Worm (Caenorhabditis elegans) whole organism, L1 larva: Measurements from ENCODE around the gene F17C8.3.

ENCODE experiments used
- C34B4.2 ChIP-seq: sonication (generic microtip); optimal IDR thresholded peaks from 2 replicates; lab custom pipeline; 2017; ENCODE audit warnings: mild to moderate bottlenecking, missing genetic modification characterization, missing compliant biosample characterization
- aha-1 ChIP-seq: fragments of 150-350 bp; optimal IDR thresholded peaks from 2 replicates; lab custom pipeline; 2014; ENCODE audit warnings: missing biosample characterization, missing genetic modification characterization
- aly-2 ChIP-seq: fragments of 150-350 bp; optimal IDR thresholded peaks from 2 replicates; lab custom pipeline; 2014; ENCODE audit warnings: missing biosample characterization, missing genetic modification characterization
- blmp-1 ChIP-seq: fragments of 150-350 bp; optimal IDR thresholded peaks from 2 replicates; lab custom pipeline; 2014; ENCODE audit warnings: missing biosample characterization, missing genetic modification characterization
- dpl-1 ChIP-seq, 3 experiments: fragments of 150-350 bp in 2 of 3; sonication (generic microtip) in 1 of 3; optimal IDR thresholded peaks; 2 replicates each; lab custom pipeline; 2014 to 2017; ENCODE audit warnings: missing biosample characterization in 3 of 3, missing genetic modification characterization in 3 of 3, missing genetic modification reagents in 3 of 3
- dsc-1 ChIP-seq: sonication (generic microtip); optimal IDR thresholded peaks from 2 replicates; lab custom pipeline; 2016; ENCODE audit warnings: mild to moderate bottlenecking, missing genetic modification characterization, missing compliant biosample characterization
- efl-1 ChIP-seq, 4 experiments: fragments of 150-350 bp; optimal IDR thresholded peaks in 3 of 4; peaks in 1 of 4; 1 replicate in 1 of 4; 2 replicates in 3 of 4; lab custom pipeline; 2014; ENCODE audit warnings: missing biosample characterization in 2 of 4, missing genetic modification characterization in 2 of 4, missing genetic modification reagents in 2 of 4
- elt-2 ChIP-seq: sonication (generic microtip); optimal IDR thresholded peaks from 2 replicates; lab custom pipeline; 2016; ENCODE audit warnings: missing genetic modification characterization, mild to moderate bottlenecking, inconsistent platforms, missing compliant biosample characterization, missing genetic modification reagents
- elt-3 ChIP-seq, 6 experiments: fragments of 150-350 bp in 1 of 6; sonication (generic microtip); optimal IDR thresholded peaks; 2 replicates each; lab custom pipeline; 2017 to 2018; ENCODE audit warnings: missing biosample characterization in 6 of 6, missing genetic modification characterization in 6 of 6, inconsistent platforms in 1 of 6
- fkh-10 ChIP-seq: sonication (generic microtip); optimal IDR thresholded peaks from 2 replicates; lab custom pipeline; 2017; ENCODE audit warnings: missing biosample characterization, missing genetic modification reagents, missing genetic modification characterization
- fkh-4 ChIP-seq: sonication (generic microtip); optimal IDR thresholded peaks from 2 replicates; lab custom pipeline; 2016; ENCODE audit warnings: missing compliant biosample characterization, missing genetic modification characterization, borderline replicate concordance
- fkh-8 ChIP-seq: sonication (generic microtip); optimal IDR thresholded peaks from 2 replicates; lab custom pipeline; 2016; ENCODE audit warnings: mild to moderate bottlenecking, missing genetic modification characterization, missing compliant biosample characterization
- hpl-2 ChIP-seq: fragments of 150-350 bp; optimal IDR thresholded peaks from 2 replicates; lab custom pipeline; 2014; ENCODE audit warnings: missing biosample characterization, missing genetic modification reagents, missing genetic modification characterization
- jun-1 ChIP-seq: fragments of 150-350 bp; optimal IDR thresholded peaks from 2 replicates; lab custom pipeline; 2014; ENCODE audit warnings: missing biosample characterization, missing genetic modification reagents, missing genetic modification characterization
- lin-13 ChIP-seq: fragments of 150-350 bp; optimal IDR thresholded peaks from 2 replicates; lab custom pipeline; 2014; ENCODE audit warnings: missing biosample characterization, missing genetic modification reagents, missing genetic modification characterization
- lin-14 ChIP-seq: fragments of 200-800 bp; sonication (Bioruptor generic); optimal IDR thresholded peaks from 2 replicates; lab custom pipeline; 2018; ENCODE audit warnings: mild to moderate bottlenecking, missing genetic modification characterization, moderate library complexity, missing compliant biosample characterization
- lin-35 ChIP-seq, 2 experiments: fragments of 150-350 bp; optimal IDR thresholded peaks; 2 replicates each; lab custom pipeline; 2014; ENCODE audit warnings: missing biosample characterization in 2 of 2, missing genetic modification characterization in 2 of 2, missing genetic modification reagents in 2 of 2
- lin-39 ChIP-seq: fragments of 150-350 bp; optimal IDR thresholded peaks from 2 replicates; lab custom pipeline; 2014; ENCODE audit warnings: missing biosample characterization, missing genetic modification reagents, missing genetic modification characterization
- lir-3 ChIP-seq: sonication (generic microtip); optimal IDR thresholded peaks from 2 replicates; lab custom pipeline; 2016; ENCODE audit warnings: mild to moderate bottlenecking, missing genetic modification characterization, moderate library complexity, missing compliant biosample characterization; ENCODE audit not compliant: poor library complexity
- lsy-2 ChIP-seq, 2 experiments: fragments of 150-350 bp; optimal IDR thresholded peaks; 2 replicates each; lab custom pipeline; 2014; ENCODE audit warnings: missing biosample characterization in 2 of 2, missing genetic modification characterization in 2 of 2
- mab-9 ChIP-seq: fragments of 200-800 bp; sonication (Bioruptor generic); IDR thresholded peaks from 2 replicates; pipeline ENCODE4 v1.3.6; 2022; ENCODE audit warnings: missing genetic modification reagents, missing genetic modification characterization, missing compliant biosample characterization
- mef-2 ChIP-seq: fragments of 150-350 bp; optimal IDR thresholded peaks from 2 replicates; lab custom pipeline; 2014; ENCODE audit warnings: missing biosample characterization, missing genetic modification characterization
- mep-1 ChIP-seq: fragments of 150-350 bp; optimal IDR thresholded peaks from 2 replicates; lab custom pipeline; 2014; ENCODE audit warnings: missing biosample characterization, missing genetic modification characterization
- nhr-11 ChIP-seq: fragments of 150-350 bp; optimal IDR thresholded peaks from 2 replicates; lab custom pipeline; 2014; ENCODE audit warnings: missing biosample characterization, missing genetic modification characterization
- nhr-12 ChIP-seq: sonication (generic microtip); optimal IDR thresholded peaks from 2 replicates; lab custom pipeline; 2017; ENCODE audit warnings: missing biosample characterization, missing genetic modification characterization
- nhr-19 ChIP-seq: fragments of 200-800 bp; sonication (Bioruptor generic); conservative IDR thresholded peaks from 2 replicates; pipeline ENCODE4 v1.3.6; 2022; ENCODE audit warnings: missing genetic modification characterization, missing compliant biosample characterization
- nhr-20 ChIP-seq: sonication (generic microtip); optimal IDR thresholded peaks from 2 replicates; lab custom pipeline; 2016; ENCODE audit warnings: mild to moderate bottlenecking, missing genetic modification characterization, missing compliant biosample characterization
- nhr-237 ChIP-seq: fragments of 150-350 bp; optimal IDR thresholded peaks from 2 replicates; lab custom pipeline; 2014; ENCODE audit warnings: missing biosample characterization, missing genetic modification characterization
- nhr-47 ChIP-seq: sonication (generic microtip); optimal IDR thresholded peaks from 2 replicates; lab custom pipeline; 2016; ENCODE audit warnings: mild to moderate bottlenecking, missing genetic modification characterization, moderate library complexity, missing compliant biosample characterization
- nhr-71 ChIP-seq: sonication (generic microtip); optimal IDR thresholded peaks from 2 replicates; lab custom pipeline; 2016; ENCODE audit warnings: mild to moderate bottlenecking, missing genetic modification characterization, moderate library complexity, missing compliant biosample characterization
- nhr-76 ChIP-seq: sonication (generic microtip); optimal IDR thresholded peaks from 2 replicates; lab custom pipeline; 2017; ENCODE audit warnings: missing biosample characterization, missing genetic modification characterization
- nhr-77 ChIP-seq: fragments of 150-350 bp; optimal IDR thresholded peaks from 2 replicates; lab custom pipeline; 2014; ENCODE audit warnings: missing biosample characterization, missing genetic modification characterization
- nhr-84 ChIP-seq: sonication (generic microtip); optimal IDR thresholded peaks from 2 replicates; lab custom pipeline; 2017; ENCODE audit warnings: missing biosample characterization, missing genetic modification characterization
- nhr-85 ChIP-seq: sonication (generic microtip); peaks from one replicate; lab custom pipeline; 2016; ENCODE audit warnings: missing genetic modification characterization, inconsistent platforms, missing compliant biosample characterization
- pag-3 ChIP-seq: sonication (generic microtip); optimal IDR thresholded peaks from 2 replicates; lab custom pipeline; 2017; ENCODE audit warnings: missing genetic modification characterization, mild to moderate bottlenecking, missing compliant biosample characterization, antibody characterized with exemption, borderline replicate concordance; ENCODE audit not compliant: insufficient read depth
- pax-3 ChIP-seq: fragments of 200-800 bp; sonication (Bioruptor generic); optimal IDR thresholded peaks from 2 replicates; lab custom pipeline; 2018; ENCODE audit warnings: mild to moderate bottlenecking, missing genetic modification characterization, moderate library complexity, missing compliant biosample characterization
- pqm-1 ChIP-seq: sonication (generic microtip); optimal IDR thresholded peaks from 3 replicates; lab custom pipeline; 2017; ENCODE audit warnings: missing biosample characterization, missing genetic modification characterization
- rnt-1 ChIP-seq: sonication (generic microtip); optimal IDR thresholded peaks from 2 replicates; lab custom pipeline; 2016; ENCODE audit warnings: mild to moderate bottlenecking, missing genetic modification characterization, moderate library complexity, missing compliant biosample characterization
- skn-1 ChIP-seq: fragments of 150-350 bp; optimal IDR thresholded peaks from 2 replicates; lab custom pipeline; 2014; ENCODE audit warnings: missing biosample characterization, missing genetic modification characterization
- sox-4 ChIP-seq: sonication (generic microtip); optimal IDR thresholded peaks from 2 replicates; lab custom pipeline; 2016; ENCODE audit warnings: missing genetic modification characterization, missing compliant biosample characterization
- sptf-1 ChIP-seq: fragments of 150-350 bp; optimal IDR thresholded peaks from 2 replicates; lab custom pipeline; 2014; ENCODE audit warnings: missing biosample characterization, missing genetic modification characterization
- unc-130 ChIP-seq: fragments of 150-350 bp; optimal IDR thresholded peaks from 2 replicates; lab custom pipeline; 2017; ENCODE audit warnings: missing biosample characterization, missing genetic modification characterization, inconsistent platforms
- unc-30 ChIP-seq: sonication (generic microtip); optimal IDR thresholded peaks from 2 replicates; lab custom pipeline; 2017; ENCODE audit warnings: missing biosample characterization, missing genetic modification characterization
- unc-98 ChIP-seq: fragments of 200-800 bp; sonication (Bioruptor generic); IDR thresholded peaks from 2 replicates; pipeline ENCODE4 v1.3.6; 2022; ENCODE audit warnings: missing genetic modification characterization, missing compliant biosample characterization
- xbp-1 ChIP-seq: sonication (generic microtip); optimal IDR thresholded peaks from 2 replicates; lab custom pipeline; 2016; ENCODE audit warnings: missing genetic modification characterization, missing compliant biosample characterization
- zip-4 ChIP-seq: fragments of 200-800 bp; sonication (Bioruptor generic); optimal IDR thresholded peaks from 2 replicates; lab custom pipeline; 2018; ENCODE audit warnings: mild to moderate bottlenecking, missing genetic modification characterization, moderate library complexity, missing compliant biosample characterization
- ztf-4 ChIP-seq: fragments of 150-350 bp; optimal IDR thresholded peaks from 2 replicates; lab custom pipeline; 2014; ENCODE audit warnings: missing biosample characterization, missing genetic modification characterization

The F17C8.3 gene

DNA sequence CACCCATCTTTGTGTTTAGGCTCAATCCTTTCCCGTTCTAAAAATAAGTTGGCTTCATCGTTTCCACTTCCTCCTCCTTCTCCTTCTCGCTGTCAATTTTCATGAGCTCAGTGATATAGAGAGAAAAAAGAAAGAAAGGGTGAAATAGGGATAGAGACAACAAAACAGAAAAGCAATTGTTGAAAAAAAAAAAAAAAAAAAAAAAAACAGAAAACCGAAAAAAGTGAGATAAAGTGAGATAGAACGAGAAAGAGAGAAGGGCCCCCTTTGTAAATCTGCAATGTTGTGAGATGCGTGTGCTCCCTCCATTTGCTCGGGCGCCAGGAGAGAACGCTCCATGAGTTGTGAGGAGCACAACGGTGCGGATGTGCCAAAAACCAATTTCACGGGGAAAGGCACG lies 7.8 kb upstream of the F17C8.3 start:
- no peak; the same call in 1 of the 2 replicates for TF ChIP-seq nhr-19 (GFP tag; lab: Robert Waterston, UW)
- no peak for TF ChIP-seq unc-130 (tag; lab: Kevin White, UChicago)
- TF ChIP-seq pax-3 (tag; lab: Kevin White, UChicago) = no peak
- TF ChIP-seq sptf-1 (tag; lab: Kevin White, UChicago) = no peak
- TF ChIP-seq sox-4 (tag; lab: Kevin White, UChicago) = no peak
- TF ChIP-seq lir-3 (tag; lab: Kevin White, UChicago) = no peak
- TF ChIP-seq lin-35 (GFP tag; optimal IDR thresholded peaks at IDR 0.05; lab: Kevin White, UChicago) = peak in 1 of 2 experiments; percentile 18
- no peak for TF ChIP-seq blmp-1 (tag; lab: Kevin White, UChicago)
- TF ChIP-seq efl-1 (optimal IDR thresholded peaks at IDR 0.05; lab: Kevin White, UChicago) = peak in 1 of 2 experiments; percentile 18
- TF ChIP-seq efl-1 (GFP tag; optimal IDR thresholded peaks at IDR 0.05 in 1 of 2; lab: Kevin White, UChicago) = peak in 1 of 2 experiments; percentile 14
- no peak for TF ChIP-seq xbp-1 (tag; lab: Kevin White, UChicago)
- TF ChIP-seq lsy-2 (tag; optimal IDR thresholded peaks at IDR 0.05; lab: Kevin White, UChicago) = peak in 1 of 2 experiments; percentile 46
- TF ChIP-seq nhr-84 = no peak
- no peak for TF ChIP-seq mab-9
- no peak for TF ChIP-seq rnt-1
- TF ChIP-seq mep-1 = peak; percentile 58
- no peak for TF ChIP-seq lin-39
- no peak for TF ChIP-seq pqm-1
- TF ChIP-seq lin-13 (GFP tag; lab: Kevin White, UChicago) = no peak
- no peak for TF ChIP-seq nhr-11 (tag; lab: Kevin White, UChicago)
- no peak for TF ChIP-seq hpl-2 (GFP tag; lab: Kevin White, UChicago)
- peak in 1 of 3 experiments; percentile 6 for TF ChIP-seq dpl-1 (GFP tag; optimal IDR thresholded peaks at IDR 0.05; lab: Kevin White, UChicago)
- TF ChIP-seq lin-14 (GFP tag; lab: Kevin White, UChicago) = peak; percentile 69
- no peak for TF ChIP-seq ztf-4
- TF ChIP-seq aha-1 (tag; lab: Kevin White, UChicago) = no peak
- no peak for TF ChIP-seq fkh-8
- no peak for TF ChIP-seq elt-2 (tag; lab: Kevin White, UChicago)
- TF ChIP-seq elt-3 (tag; optimal IDR thresholded peaks at IDR 0.05; lab: Kevin White, UChicago) = no peak
- TF ChIP-seq nhr-77 (tag; lab: Kevin White, UChicago) = no peak
- no peak for TF ChIP-seq skn-1
- no peak for TF ChIP-seq fkh-4 (tag; lab: Kevin White, UChicago)
- TF ChIP-seq nhr-47 (tag; lab: Kevin White, UChicago) = no peak
- TF ChIP-seq nhr-12 (tag; lab: Kevin White, UChicago) = no peak
- TF ChIP-seq zip-4 = no peak
- TF ChIP-seq nhr-237 = no peak
- TF ChIP-seq nhr-20 = no peak
- TF ChIP-seq nhr-71 = peak; percentile 50
- TF ChIP-seq nhr-76 (tag; lab: Kevin White, UChicago) = no peak
- TF ChIP-seq unc-30 = no peak
- peak; percentile 8 for TF ChIP-seq dsc-1 (tag; lab: Kevin White, UChicago)
- peak; percentile 26 for TF ChIP-seq mef-2 (tag; lab: Kevin White, UChicago)
- TF ChIP-seq fkh-10 (GFP tag; lab: Kevin White, UChicago) = no peak
- TF ChIP-seq jun-1 (tag; lab: Kevin White, UChicago) = no peak
- no peak for TF ChIP-seq C34B4.2
- no peak for TF ChIP-seq unc-98 (GFP tag; lab: Robert Waterston, UW)
- TF ChIP-seq pag-3 (tag; lab: Kevin White, UChicago) = no peak
- TF ChIP-seq aly-2 (tag; lab: Kevin White, UChicago) = no peak
- TF ChIP-seq nhr-85 (tag; lab: Kevin White, UChicago) = no peak
